Fruit fly (Drosophila melanogaster) whole organism, embryonic: Measurements from ENCODE around the gene Lamtor5.

Experiments
- Aef1 ChIP-seq: fragments of 200-800 bp; sonication (Bioruptor generic); IDR thresholded peaks from 3 replicates; pipeline ENCODE4 v1.3.6; 2022; ENCODE audit warnings: missing biosample characterization, missing genetic modification characterization
- B-H1 ChIP-seq: fragments of 200-800 bp; sonication (Bioruptor generic); IDR thresholded peaks from 3 replicates; pipeline ENCODE4 v1.3.6; 2022; ENCODE audit warnings: missing biosample characterization, missing genetic modification characterization
- B-H2 ChIP-seq: fragments of 200-800 bp; sonication (Bioruptor generic); optimal IDR thresholded peaks from 2 replicates; lab custom pipeline; 2018; ENCODE audit warnings: missing biosample characterization, mild to moderate bottlenecking, missing genetic modification characterization
- CG10321 ChIP-seq: fragments of 200-800 bp; sonication (Bioruptor generic); IDR thresholded peaks from 2 replicates; pipeline ENCODE4 v1.3.6; 2022; ENCODE audit warnings: missing biosample characterization, missing genetic modification characterization
- CG10543 ChIP-seq: fragments of 200-800 bp; sonication (Bioruptor generic); optimal IDR thresholded peaks from 3 replicates; lab custom pipeline; 2017; ENCODE audit warnings: missing biosample characterization, mild to moderate bottlenecking, missing genetic modification characterization, moderate library complexity
- CG10979 ChIP-seq: fragments of 200-800 bp; sonication (Bioruptor generic); optimal IDR thresholded peaks from 2 replicates; lab custom pipeline; 2018; ENCODE audit warnings: missing biosample characterization, mild to moderate bottlenecking, missing genetic modification characterization, moderate library complexity
- CG11456 ChIP-seq: fragments of 200-800 bp; sonication (Bioruptor generic); IDR thresholded peaks from 3 replicates; pipeline ENCODE4 v1.3.6; 2022; ENCODE audit warnings: missing biosample characterization, missing genetic modification characterization
- CG12299 ChIP-seq: fragments of 200-800 bp; sonication (Bioruptor generic); optimal IDR thresholded peaks from 2 replicates; lab custom pipeline; 2018; ENCODE audit warnings: missing biosample characterization, mild to moderate bottlenecking, missing genetic modification characterization
- CG12659 ChIP-seq: fragments of 200-800 bp; sonication (Bioruptor generic); optimal IDR thresholded peaks from 3 replicates; lab custom pipeline; 2017; ENCODE audit warnings: mild to moderate bottlenecking, missing biosample characterization, missing genetic modification reagents, missing genetic modification characterization
- CG13296 ChIP-seq: fragments of 200-800 bp; sonication (Bioruptor generic); optimal IDR thresholded peaks from 3 replicates; lab custom pipeline; 2018; ENCODE audit warnings: missing biosample characterization, mild to moderate bottlenecking, missing genetic modification characterization
- CG1529 ChIP-seq: fragments of 200-800 bp; sonication (Bioruptor generic); optimal IDR thresholded peaks from 3 replicates; lab custom pipeline; 2018; ENCODE audit warnings: missing biosample characterization, missing genetic modification characterization
- CG17361 ChIP-seq: fragments of 200-800 bp; sonication (Bioruptor generic); IDR thresholded peaks from 3 replicates; pipeline ENCODE4 v1.3.6; 2022; ENCODE audit warnings: missing biosample characterization, missing genetic modification characterization
- CG2875 ChIP-seq: fragments of 200-800 bp; sonication (Bioruptor generic); optimal IDR thresholded peaks from 2 replicates; lab custom pipeline; 2017; ENCODE audit warnings: missing biosample characterization, mild to moderate bottlenecking, missing genetic modification characterization, missing genetic modification reagents
- CG4707 ChIP-seq: fragments of 200-800 bp; sonication (Bioruptor generic); optimal IDR thresholded peaks from 2 replicates; lab custom pipeline; 2018; ENCODE audit warnings: missing biosample characterization, mild to moderate bottlenecking, missing genetic modification characterization, moderate library complexity
- CG7556 ChIP-seq: fragments of 200-800 bp; sonication (Bioruptor generic); optimal IDR thresholded peaks from 2 replicates; lab custom pipeline; 2017; ENCODE audit warnings: missing biosample characterization, mild to moderate bottlenecking, missing genetic modification characterization
- CG8388 ChIP-seq: fragments of 200-800 bp; sonication (Bioruptor generic); optimal IDR thresholded peaks from 2 replicates; lab custom pipeline; 2019; ENCODE audit warnings: missing biosample characterization, mild to moderate bottlenecking, missing genetic modification characterization, moderate library complexity
- CG9727 ChIP-seq: fragments of 200-800 bp; sonication (Bioruptor generic); optimal IDR thresholded peaks from 3 replicates; lab custom pipeline; 2017; ENCODE audit warnings: missing biosample characterization, mild to moderate bottlenecking, missing genetic modification characterization
- CG9817 ChIP-seq: fragments of 200-800 bp; sonication (Bioruptor generic); optimal IDR thresholded peaks from 2 replicates; lab custom pipeline; 2018; ENCODE audit warnings: missing biosample characterization, mild to moderate bottlenecking, missing genetic modification characterization, moderate library complexity
- CG9876 ChIP-seq: fragments of 200-800 bp; sonication (Bioruptor generic); optimal IDR thresholded peaks from 2 replicates; lab custom pipeline; 2016; ENCODE audit warnings: missing biosample characterization, missing genetic modification characterization
- CoRest ChIP-seq: fragments of 200-800 bp; sonication (Bioruptor generic); optimal IDR thresholded peaks from 3 replicates; lab custom pipeline; 2018; ENCODE audit warnings: missing biosample characterization, mild to moderate bottlenecking, missing genetic modification characterization, moderate library complexity
- Deaf1 ChIP-seq: fragments of 200-800 bp; optimal IDR thresholded peaks from 3 replicates; lab custom pipeline; 2019; ENCODE audit warnings: missing biosample characterization, mild to moderate bottlenecking, missing genetic modification characterization, moderate library complexity
- E2f2 ChIP-seq: fragments of 200-800 bp; sonication (Bioruptor generic); IDR thresholded peaks from 2 replicates; pipeline ENCODE4 v1.3.6; 2022; ENCODE audit warnings: missing biosample characterization, missing genetic modification characterization
- Fer3 ChIP-seq: fragments of 200-800 bp; sonication (Bioruptor generic); optimal IDR thresholded peaks from 2 replicates; lab custom pipeline; 2018; ENCODE audit warnings: missing biosample characterization, mild to moderate bottlenecking, missing genetic modification characterization, moderate library complexity
- Hmr ChIP-seq: fragments of 200-800 bp; sonication (Bioruptor generic); optimal IDR thresholded peaks from 3 replicates; lab custom pipeline; 2017; ENCODE audit warnings: mild to moderate bottlenecking, missing biosample characterization, missing genetic modification reagents, missing genetic modification characterization
- MBD-R2 ChIP-seq: fragments of 200-800 bp; sonication (Bioruptor generic); IDR thresholded peaks from 2 replicates; pipeline ENCODE4 v1.3.6; 2022; ENCODE audit warnings: missing biosample characterization, missing genetic modification characterization
- MESR4 ChIP-seq: fragments of 200-800 bp; sonication (Bioruptor generic); optimal IDR thresholded peaks from 2 replicates; lab custom pipeline; 2018; ENCODE audit warnings: missing biosample characterization, mild to moderate bottlenecking, missing genetic modification characterization, moderate library complexity
- NC2β ChIP-seq: fragments of 200-800 bp; sonication (Bioruptor generic); optimal IDR thresholded peaks from 2 replicates; lab custom pipeline; 2016; ENCODE audit warnings: missing biosample characterization, missing genetic modification characterization
- NfI ChIP-seq: fragments of 200-800 bp; sonication (Bioruptor generic); optimal IDR thresholded peaks from 3 replicates; lab custom pipeline; 2018; ENCODE audit warnings: missing biosample characterization, mild to moderate bottlenecking, missing genetic modification characterization, moderate library complexity
- Sox102F ChIP-seq: fragments of 200-800 bp; sonication (Bioruptor generic); optimal IDR thresholded peaks from 2 replicates; lab custom pipeline; 2018; ENCODE audit warnings: missing biosample characterization, mild to moderate bottlenecking, missing genetic modification characterization, moderate library complexity
- Ssrp ChIP-seq: fragments of 200-800 bp; sonication (Bioruptor generic); optimal IDR thresholded peaks from 2 replicates; lab custom pipeline; 2018; ENCODE audit warnings: missing biosample characterization, mild to moderate bottlenecking, missing genetic modification characterization, moderate library complexity
- Stat92E ChIP-seq, 3 experiments: fragments of >200 bp in 2 of 3; fragments of 200-800 bp in 1 of 3; sonication (Bioruptor generic) in 1 of 3; optimal IDR thresholded peaks; 2 replicates each; lab custom pipeline; 2017 to 2019; ENCODE audit warnings: missing biosample characterization in 3 of 3, missing genetic modification characterization in 3 of 3, mild to moderate bottlenecking in 1 of 3, moderate library complexity in 1 of 3
- Taf1 ChIP-seq: fragments of 200-800 bp; sonication (Bioruptor generic); IDR thresholded peaks from 2 replicates; pipeline ENCODE4 v1.3.6; 2022; ENCODE audit warnings: missing biosample characterization, missing genetic modification characterization
- bab2 ChIP-seq: fragments of 200-800 bp; sonication (Bioruptor generic); optimal IDR thresholded peaks from 2 replicates; lab custom pipeline; 2016; ENCODE audit warnings: missing biosample characterization, missing genetic modification characterization
- cas ChIP-seq: fragments of 200-800 bp; sonication (Bioruptor generic); IDR thresholded peaks from 2 replicates; pipeline ENCODE4 v1.3.6; 2022; ENCODE audit warnings: missing biosample characterization, missing genetic modification characterization
- caup ChIP-seq: fragments of 200-800 bp; sonication (Bioruptor generic); optimal IDR thresholded peaks from 3 replicates; lab custom pipeline; 2017; ENCODE audit warnings: missing biosample characterization, mild to moderate bottlenecking, missing genetic modification characterization, moderate library complexity; ENCODE audit not compliant: severe bottlenecking
- corto ChIP-seq: fragments of 200-800 bp; sonication (Bioruptor generic); optimal IDR thresholded peaks from 2 replicates; lab custom pipeline; 2016; ENCODE audit warnings: missing biosample characterization, mild to moderate bottlenecking, missing genetic modification characterization, moderate library complexity
- fu2 ChIP-seq: fragments of 200-800 bp; sonication (Bioruptor generic); optimal IDR thresholded peaks from 2 replicates; lab custom pipeline; 2016; ENCODE audit warnings: missing biosample characterization, missing genetic modification characterization
- gem ChIP-seq: fragments of 200-800 bp; sonication (Bioruptor generic); optimal IDR thresholded peaks from 2 replicates; lab custom pipeline; 2019; ENCODE audit warnings: missing biosample characterization, mild to moderate bottlenecking, missing genetic modification characterization, moderate library complexity
- hkb ChIP-seq, 2 experiments: fragments of 200-800 bp in 1 of 2; fragments of >200 bp in 1 of 2; sonication (Bioruptor generic) in 1 of 2; IDR thresholded peaks in 1 of 2; optimal IDR thresholded peaks in 1 of 2; 2 replicates each; pipeline versions ENCODE4 v1.3.6 to Lab custom; 2017 to 2022; ENCODE audit warnings: missing biosample characterization in 1 of 2, missing genetic modification characterization in 1 of 2
- insv ChIP-seq, 2 experiments: fragments of 200-800 bp; sonication (Bioruptor generic); optimal IDR thresholded peaks; 3 replicates each; lab custom pipeline; 2016 to 2018; ENCODE audit warnings: missing biosample characterization in 2 of 2, missing genetic modification characterization in 2 of 2
- klu ChIP-seq: fragments of 200-800 bp; sonication (Bioruptor generic); IDR thresholded peaks from 2 replicates; pipeline ENCODE4 v1.3.6; 2022; ENCODE audit warnings: missing biosample characterization, missing genetic modification characterization
- knrl ChIP-seq: fragments of 200-800 bp; sonication (Bioruptor generic); IDR thresholded peaks from 3 replicates; pipeline ENCODE4 v1.3.6; 2022; ENCODE audit warnings: missing biosample characterization, missing genetic modification characterization; ENCODE audit not compliant: partially characterized antibody
- lola ChIP-seq, 3 experiments: fragments of >200 bp in 2 of 3; fragments of 200-800 bp in 1 of 3; sonication (Bioruptor generic) in 1 of 3; optimal IDR thresholded peaks; 2 replicates each; lab custom pipeline; 2017 to 2019; ENCODE audit warnings: missing biosample characterization in 3 of 3, missing genetic modification characterization in 3 of 3, mild to moderate bottlenecking in 1 of 3, moderate library complexity in 1 of 3
- nerfin-1 ChIP-seq: fragments of 200-800 bp; sonication (Bioruptor generic); optimal IDR thresholded peaks from 3 replicates; lab custom pipeline; 2019; ENCODE audit warnings: missing biosample characterization, mild to moderate bottlenecking, missing genetic modification characterization, moderate library complexity
- oc ChIP-seq: fragments of 200-800 bp; sonication (Bioruptor generic); optimal IDR thresholded peaks from 2 replicates; lab custom pipeline; 2018; ENCODE audit warnings: missing biosample characterization, mild to moderate bottlenecking, missing genetic modification characterization, moderate library complexity
- peb ChIP-seq: fragments of 200-800 bp; sonication (Bioruptor generic); IDR thresholded peaks from 2 replicates; pipeline ENCODE4 v1.3.6; 2022; ENCODE audit warnings: missing biosample characterization, missing genetic modification characterization
- sisA ChIP-seq: fragments of 200-800 bp; sonication (Bioruptor generic); IDR thresholded peaks from 2 replicates; pipeline ENCODE4 v1.3.6; 2022; ENCODE audit warnings: missing biosample characterization, missing genetic modification characterization
- tup ChIP-seq: fragments of 200-800 bp; sonication (Bioruptor generic); optimal IDR thresholded peaks from 2 replicates; lab custom pipeline; 2016; ENCODE audit warnings: missing biosample characterization, mild to moderate bottlenecking, missing genetic modification characterization, moderate library complexity

Gene Lamtor5

DNA sequence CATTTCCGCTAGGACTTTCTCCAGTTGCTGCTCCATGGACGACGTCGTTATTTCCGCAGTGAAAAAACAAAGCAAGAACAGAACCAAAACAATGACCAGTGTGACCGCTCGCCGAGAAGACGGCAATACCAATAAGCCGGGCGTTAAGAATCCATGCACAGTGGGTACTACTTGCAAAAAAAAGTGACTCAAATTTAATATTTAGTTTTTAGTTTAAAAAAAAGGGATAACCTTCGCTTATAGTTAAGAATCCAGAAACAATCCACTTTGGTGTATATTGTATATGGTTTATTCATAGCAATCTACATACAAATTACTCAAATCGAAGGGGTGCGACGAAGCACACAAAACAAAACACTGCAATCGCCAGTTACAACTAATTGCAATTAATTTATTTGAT lies at the start of gene Lamtor5 (continued):
- peak in 1 of 2 experiments; percentile 8 for TF ChIP-seq insv (GFP tag; optimal IDR thresholded peaks at IDR 0.05; lab: Kevin White, UChicago)
- TF ChIP-seq oc (tag; lab: Kevin White, UChicago): peak; percentile 49
- peak; percentile 35 for TF ChIP-seq bab2 (GFP tag; lab: Kevin White, UChicago)
- TF ChIP-seq B-H1 (GFP tag; lab: Robert Waterston, UW): peak; percentile 21; the same call in 1 of the 3 replicates
- peak; percentile 46 for TF ChIP-seq CG9727 (GFP tag; lab: Kevin White, UChicago)
- TF ChIP-seq corto (GFP tag; lab: Kevin White, UChicago): no peak
- TF ChIP-seq caup (GFP tag; lab: Kevin White, UChicago): peak; percentile 36
- TF ChIP-seq CG8388 (GFP tag; lab: Kevin White, UChicago): peak; percentile 18
- peak; percentile 30 for TF ChIP-seq CG10979 (tag; lab: Kevin White, UChicago)
- peak; percentile 45 for TF ChIP-seq Fer3 (tag; lab: Kevin White, UChicago)
- TF ChIP-seq CG12299 (tag; lab: Kevin White, UChicago): no peak
- 0 out of 2 replicates have a peak, but pooled peaks have one; percentile 29 for TF ChIP-seq Taf1 (GFP tag; lab: Robert Waterston, UW)
- peak; percentile 30 for TF ChIP-seq nerfin-1
- TF ChIP-seq Deaf1 (tag; lab: Kevin White, UChicago): no peak
- TF ChIP-seq NC2β: peak; percentile 1
- no peak for TF ChIP-seq tup (GFP tag; lab: Kevin White, UChicago)
- peak in 1 of 3 experiments; percentile 21 for TF ChIP-seq lola (GFP tag; optimal IDR thresholded peaks at IDR 0.05; lab: Kevin White, UChicago)
- TF ChIP-seq CG17361: peak; percentile 43; the same call in 1 of the 3 replicates
- TF ChIP-seq CG10543 (GFP tag; lab: Kevin White, UChicago): peak; percentile 22
- peak; percentile 27 for TF ChIP-seq Sox102F (GFP tag; lab: Kevin White, UChicago)
- TF ChIP-seq gem (tag; lab: Kevin White, UChicago): peak; percentile 68
- peak; percentile 14 for TF ChIP-seq CG9817 (tag; lab: Kevin White, UChicago)
- peak; percentile 32 for TF ChIP-seq Ssrp (tag; lab: Kevin White, UChicago)
- peak; percentile 41 for TF ChIP-seq CG13296
- peak; percentile 71 for TF ChIP-seq MESR4 (GFP tag; lab: Kevin White, UChicago)
- TF ChIP-seq CG9876 (GFP tag; lab: Kevin White, UChicago): no peak
- TF ChIP-seq NfI (GFP tag; lab: Kevin White, UChicago): peak; percentile 32
- peak; percentile 25; the same call in 1 of the 2 replicates for TF ChIP-seq E2f2 (GFP tag; lab: Robert Waterston, UW)
- TF ChIP-seq peb (GFP tag; lab: Robert Waterston, UW): no peak
- TF ChIP-seq cas (GFP tag; lab: Robert Waterston, UW): peak; percentile 7; the same call in 1 of the 2 replicates
- TF ChIP-seq knrl: no peak
- peak; percentile 51 for TF ChIP-seq CG4707 (GFP tag; lab: Kevin White, UChicago)
- peak; percentile 26 for TF ChIP-seq CG7556 (GFP tag; lab: Kevin White, UChicago)
- TF ChIP-seq CoRest (tag; lab: Kevin White, UChicago): peak; percentile 31
- peak; percentile 27; the same call in 1 of the 3 replicates for TF ChIP-seq Aef1
- TF ChIP-seq MBD-R2: peak; percentile 88
- peak; percentile 61 for TF ChIP-seq CG12659
- 0 out of 3 replicates have a peak, but pooled peaks have one; percentile 33 for TF ChIP-seq CG11456 (GFP tag; lab: Robert Waterston, UW)
- no peak for TF ChIP-seq hkb (optimal IDR thresholded peaks at IDR 0.05; lab: Kevin White, UChicago)
- peak; percentile 39; the same call in 1 of the 2 replicates for TF ChIP-seq hkb (GFP tag; IDR thresholded peaks at IDR 0.05; lab: Robert Waterston, UW)
- TF ChIP-seq CG2875 (GFP tag; lab: Kevin White, UChicago): no peak
- TF ChIP-seq Stat92E (GFP tag; optimal IDR thresholded peaks at IDR 0.05; lab: Kevin White, UChicago): peak in 1 of 3 experiments; percentile 15
- peak; percentile 22; the same call in 1 of the 2 replicates for TF ChIP-seq sisA
- peak; percentile 14 for TF ChIP-seq fu2
- TF ChIP-seq CG1529: no peak
- TF ChIP-seq Hmr (GFP tag; lab: Kevin White, UChicago): peak; percentile 49
- peak; percentile 1 for TF ChIP-seq B-H2
- TF ChIP-seq klu (GFP tag; lab: Robert Waterston, UW): peak; percentile 15; the same call in 1 of the 2 replicates
- TF ChIP-seq CG10321 (GFP tag; lab: Robert Waterston, UW): 0 out of 2 replicates have a peak, but pooled peaks have one; percentile 16
